Worm (Caenorhabditis elegans): ENCODE results near the gene ttc-37.

- TF ChIP-seq F44E2.7 (GFP tag; IDR thresholded peaks at IDR 0.05) (no peak), unc-130 (GFP tag; optimal IDR thresholded peaks at IDR 0.05) (no peak), unc-62 (GFP tag; optimal IDR thresholded peaks at IDR 0.05 in 1 of 2) (no peak), unc-62 (tag; optimal IDR thresholded peaks at IDR 0.05) (no peak)
Observed at ce11 chrV:5172833-5173232, 31.4 kb upstream of the ttc-37 start, which contains the start of gene srt-65.

Measured in whole organism, L4 larva.